Worm (Caenorhabditis elegans) whole organism, L2 larva: ENCODE data around the gene arrd-10.

ENCODE experiments used
- F13H6.1 ChIP-seq: sonication (generic microtip); optimal IDR thresholded peaks from 2 replicates; lab custom pipeline; 2016; ENCODE audit warnings: missing genetic modification characterization, missing compliant biosample characterization
- R02D3.7 ChIP-seq: fragments of 150-350 bp; optimal IDR thresholded peaks from 2 replicates; lab custom pipeline; 2014; ENCODE audit warnings: missing biosample characterization, missing genetic modification characterization
- ZK546.5 ChIP-seq: sonication (generic microtip); optimal IDR thresholded peaks from 2 replicates; lab custom pipeline; 2017; ENCODE audit warnings: missing biosample characterization, missing genetic modification characterization
- alr-1 ChIP-seq: fragments of 150-350 bp; optimal IDR thresholded peaks from 2 replicates; lab custom pipeline; 2014; ENCODE audit warnings: missing biosample characterization, missing genetic modification characterization
- blmp-1 ChIP-seq: sonication (generic microtip); optimal IDR thresholded peaks from 2 replicates; lab custom pipeline; 2017; ENCODE audit warnings: missing genetic modification characterization, mild to moderate bottlenecking, missing compliant biosample characterization, antibody characterized with exemption, moderate library complexity; ENCODE audit not compliant: insufficient read depth
- ceh-16 ChIP-seq: fragments of 150-350 bp; optimal IDR thresholded peaks from 2 replicates; lab custom pipeline; 2014; ENCODE audit warnings: missing biosample characterization, missing genetic modification characterization
- ceh-82 ChIP-seq: fragments of 150-350 bp; optimal IDR thresholded peaks from 2 replicates; lab custom pipeline; 2014; ENCODE audit warnings: missing biosample characterization, missing genetic modification characterization
- crh-2 ChIP-seq: sonication (generic microtip); optimal IDR thresholded peaks from 2 replicates; lab custom pipeline; 2017; ENCODE audit warnings: missing biosample characterization, missing genetic modification characterization
- dmd-4 ChIP-seq: sonication (generic microtip); optimal IDR thresholded peaks from 2 replicates; lab custom pipeline; 2017; ENCODE audit warnings: missing biosample characterization, missing genetic modification characterization
- egl-27 ChIP-seq: sonication (generic microtip); optimal IDR thresholded peaks from 3 replicates; lab custom pipeline; 2017; ENCODE audit warnings: missing biosample characterization, missing genetic modification reagents, missing genetic modification characterization
- fos-1 ChIP-seq: fragments of 150-350 bp; optimal IDR thresholded peaks from 2 replicates; lab custom pipeline; 2014; ENCODE audit warnings: missing biosample characterization, missing genetic modification characterization
- gmeb-1 ChIP-seq: fragments of 150-350 bp; optimal IDR thresholded peaks from 2 replicates; lab custom pipeline; 2014; ENCODE audit warnings: missing biosample characterization, missing genetic modification characterization
- lin-11 ChIP-seq: fragments of 150-350 bp; sonication (generic microtip); optimal IDR thresholded peaks from 2 replicates; lab custom pipeline; 2014; ENCODE audit warnings: missing biosample characterization, missing genetic modification characterization, inconsistent platforms, mixed read lengths
- lin-13 ChIP-seq: fragments of 150-350 bp; optimal IDR thresholded peaks from 2 replicates; lab custom pipeline; 2014; ENCODE audit warnings: missing biosample characterization, missing genetic modification reagents, missing genetic modification characterization
- lin-39 ChIP-seq: fragments of 150-350 bp; optimal IDR thresholded peaks from 2 replicates; lab custom pipeline; 2014; ENCODE audit warnings: missing biosample characterization, missing genetic modification reagents, missing genetic modification characterization
- lsy-2 ChIP-seq, 2 experiments: fragments of 150-350 bp in 1 of 2; sonication (generic microtip) in 1 of 2; optimal IDR thresholded peaks; 2 replicates each; lab custom pipeline; 2014 to 2017; ENCODE audit warnings: missing biosample characterization in 2 of 2, missing genetic modification characterization in 2 of 2
- mab-5 ChIP-seq: fragments of 150-350 bp; optimal IDR thresholded peaks from 2 replicates; lab custom pipeline; 2014; ENCODE audit warnings: missing biosample characterization, missing genetic modification characterization
- mbf-1 ChIP-seq: sonication (generic microtip); optimal IDR thresholded peaks from 2 replicates; lab custom pipeline; 2017; ENCODE audit warnings: missing biosample characterization, missing genetic modification characterization
- nhr-10 ChIP-seq: sonication (generic microtip); optimal IDR thresholded peaks from 2 replicates; lab custom pipeline; 2017; ENCODE audit warnings: missing biosample characterization, missing genetic modification characterization
- nhr-11 ChIP-seq: fragments of 150-350 bp; optimal IDR thresholded peaks from 2 replicates; lab custom pipeline; 2014; ENCODE audit warnings: missing biosample characterization, missing genetic modification characterization
- nhr-129 ChIP-seq: fragments of 150-350 bp; optimal IDR thresholded peaks from 2 replicates; lab custom pipeline; 2014; ENCODE audit warnings: missing biosample characterization, missing genetic modification characterization
- nhr-21 ChIP-seq: fragments of 150-350 bp; optimal IDR thresholded peaks from 2 replicates; lab custom pipeline; 2014; ENCODE audit warnings: missing biosample characterization, missing genetic modification characterization
- nhr-23 ChIP-seq: fragments of 150-350 bp; optimal IDR thresholded peaks from 2 replicates; lab custom pipeline; 2014; ENCODE audit warnings: missing biosample characterization, missing genetic modification reagents, missing genetic modification characterization
- nhr-237 ChIP-seq: fragments of 150-350 bp; optimal IDR thresholded peaks from 2 replicates; lab custom pipeline; 2014; ENCODE audit warnings: missing biosample characterization, missing genetic modification characterization
- nhr-25 ChIP-seq: fragments of 150-350 bp; sonication (generic microtip); optimal IDR thresholded peaks from 3 replicates; lab custom pipeline; 2014; ENCODE audit warnings: missing biosample characterization, missing genetic modification characterization
- nhr-77 ChIP-seq: fragments of 150-350 bp; optimal IDR thresholded peaks from 2 replicates; lab custom pipeline; 2014; ENCODE audit warnings: missing biosample characterization, missing genetic modification characterization
- peb-1 ChIP-seq: fragments of 150-350 bp; optimal IDR thresholded peaks from 2 replicates; lab custom pipeline; 2014; ENCODE audit warnings: missing biosample characterization, missing genetic modification characterization
- sem-4 ChIP-seq: fragments of 150-350 bp; optimal IDR thresholded peaks from 2 replicates; lab custom pipeline; 2014; ENCODE audit warnings: missing biosample characterization, missing genetic modification reagents, missing genetic modification characterization
- sma-3 ChIP-seq: sonication (generic microtip); optimal IDR thresholded peaks from 2 replicates; lab custom pipeline; 2016; ENCODE audit warnings: missing genetic modification reagents, missing genetic modification characterization, missing compliant biosample characterization
- sma-9 ChIP-seq, 2 experiments: fragments of 150-350 bp in 1 of 2; sonication (generic microtip) in 1 of 2; optimal IDR thresholded peaks; 2 replicates each; lab custom pipeline; 2014 to 2016; ENCODE audit warnings: missing genetic modification characterization in 2 of 2, mild to moderate bottlenecking in 1 of 2, missing biosample characterization in 1 of 2, missing compliant biosample characterization in 1 of 2, missing genetic modification reagents in 1 of 2, moderate library complexity in 1 of 2
- unc-55 ChIP-seq: fragments of 150-350 bp; sonication (generic microtip); optimal IDR thresholded peaks from 3 replicates; lab custom pipeline; 2014; ENCODE audit warnings: missing biosample characterization, missing genetic modification reagents, missing genetic modification characterization
- unc-62 ChIP-seq: fragments of 150-350 bp; optimal IDR thresholded peaks from 2 replicates; lab custom pipeline; 2014; ENCODE audit warnings: missing biosample characterization, missing genetic modification reagents, missing genetic modification characterization
- zag-1 ChIP-seq: fragments of 150-350 bp; optimal IDR thresholded peaks from 2 replicates; lab custom pipeline; 2014; ENCODE audit warnings: missing biosample characterization, missing genetic modification characterization
- ztf-11 ChIP-seq: sonication (generic microtip); optimal IDR thresholded peaks from 2 replicates; lab custom pipeline; 2017; ENCODE audit warnings: missing biosample characterization, missing genetic modification characterization
- ztf-4 ChIP-seq: fragments of 150-350 bp; optimal IDR thresholded peaks from 2 replicates; lab custom pipeline; 2014; ENCODE audit warnings: missing biosample characterization, missing genetic modification characterization

arrd-10 gene

ce11 chrII:12918960-12919553 lies 20.8 kb upstream of the arrd-10 start, which contains the start of the genes F58G1.2 and wago-4:
TSS of gene F58G1.2 (minus strand) at chrII:12919010.
TSS of gene wago-4 (plus strand) at chrII:12919551.
- TF ChIP-seq R02D3.7 (tag; lab: Kevin White, UChicago) (peak; percentile 71), unc-55 (peak; percentile 56), lsy-2 (tag; optimal IDR thresholded peaks at IDR 0.05; lab: Kevin White, UChicago) (peak; percentile 34 to 88), sem-4 (tag; lab: Kevin White, UChicago) (no peak)
- TF ChIP-seq, all 48 proteins: peak for 3

- TF ChIP-seq fos-1 (tag; lab: Kevin White, UChicago) (no peak), ceh-82 (tag; lab: Kevin White, UChicago) (no peak), nhr-11 (no peak), sma-3 (no peak), lin-39 (no peak), nhr-237 (tag; lab: Kevin White, UChicago) (no peak), alr-1 (no peak), sma-9 (GFP tag; optimal IDR thresholded peaks at IDR 0.05; lab: Kevin White, UChicago) (no peak), sma-9 (tag; optimal IDR thresholded peaks at IDR 0.05; lab: Kevin White, UChicago) (no peak), dmd-4 (tag; lab: Kevin White, UChicago) (no peak), nhr-23 (tag; lab: Kevin White, UChicago) (no peak), egl-27 (tag; lab: Kevin White, UChicago) (no peak), ZK546.5 (no peak)
- TF ChIP-seq, all 48 proteins: peak for 0
Observed at ce11 chrII:12921478-12921877, 18.4 kb upstream of the arrd-10 start.

ce11 chrII:12923225-12923624 lies 16.7 kb upstream of the arrd-10 start:
- TF ChIP-seq peb-1 (tag; lab: Kevin White, UChicago), result no peak
- TF ChIP-seq nhr-129 (tag; lab: Kevin White, UChicago), result no peak

ce11 chrII:12925551-12925950 lies 14.3 kb upstream of the arrd-10 start, which contains the start of gene F58G1.8:
TSS of gene F58G1.8 (minus strand) at chrII:12925651.
- TF ChIP-seq lin-11 (no peak), ceh-16 (no peak), ceh-82 (tag; lab: Kevin White, UChicago) (no peak), lin-13 (GFP tag; lab: Kevin White, UChicago) (no peak), nhr-21 (tag; lab: Kevin White, UChicago) (no peak), zag-1 (no peak), nhr-10 (no peak), sma-3 (no peak), ztf-4 (tag; lab: Kevin White, UChicago) (no peak), ztf-11 (tag; lab: Kevin White, UChicago) (no peak), nhr-77 (tag; lab: Kevin White, UChicago) (no peak), sma-9 (GFP tag; optimal IDR thresholded peaks at IDR 0.05; lab: Kevin White, UChicago) (no peak), sma-9 (tag; optimal IDR thresholded peaks at IDR 0.05; lab: Kevin White, UChicago) (no peak), F13H6.1 (no peak), blmp-1 (tag; lab: Kevin White, UChicago) (no peak), ZK546.5 (no peak), mbf-1 (tag; lab: Kevin White, UChicago) (no peak), nhr-25 (tag; lab: Kevin White, UChicago) (no peak)

ce11 chrII:12928241-12928640 lies 11.7 kb upstream of the arrd-10 start, which contains the start of gene F58G1.3:
TSS of gene F58G1.3 (minus strand) at chrII:12928341.
- TF ChIP-seq nhr-10, result no peak
- no peak for TF ChIP-seq ceh-16
- no peak for TF ChIP-seq crh-2 (tag; lab: Kevin White, UChicago)
- no peak for TF ChIP-seq mab-5
- no peak for TF ChIP-seq sem-4 (tag; lab: Kevin White, UChicago)
- TF ChIP-seq lin-39, result no peak
- TF ChIP-seq unc-62, result no peak
- TF ChIP-seq fos-1 (tag; lab: Kevin White, UChicago), result no peak
- no peak for TF ChIP-seq gmeb-1 (tag; lab: Kevin White, UChicago)
- no peak for TF ChIP-seq unc-55
- TF ChIP-seq R02D3.7 (tag; lab: Kevin White, UChicago), result no peak
